Worm (Caenorhabditis elegans): ENCODE data around the gene col-78.

Gene col-78

ce11 chrII:9130339-9130738, 22.0 kb upstream of the col-78 start:
- TF ChIP-seq nhr-67 (tag; optimal IDR thresholded peaks at IDR 0.05) (no peak), elt-2 (tag; optimal IDR thresholded peaks at IDR 0.05) (no peak), ceh-82 (tag; optimal IDR thresholded peaks at IDR 0.05) (no peak), elt-3 (tag; optimal IDR thresholded peaks at IDR 0.05) (no peak), egl-5 (tag; optimal IDR thresholded peaks at IDR 0.05) (no peak), nhr-11 (tag; optimal IDR thresholded peaks at IDR 0.05) (peak; percentile 23), fos-1 (tag; optimal IDR thresholded peaks at IDR 0.05) (no peak), mdl-1 (tag; optimal IDR thresholded peaks at IDR 0.05) (no peak), ceh-28 (tag; optimal IDR thresholded peaks at IDR 0.05) (no peak), tbx-2 (tag; optimal IDR thresholded peaks at IDR 0.05) (no peak), nhr-28 (tag; optimal IDR thresholded peaks at IDR 0.05) (no peak), R02D3.7 (tag; optimal IDR thresholded peaks at IDR 0.05) (no peak), egl-27 (tag; optimal IDR thresholded peaks at IDR 0.05) (no peak), unc-62 (GFP tag; optimal IDR thresholded peaks at IDR 0.05) (no peak), nhr-25 (tag; optimal IDR thresholded peaks at IDR 0.05) (peak; percentile 49), nhr-237 (tag; optimal IDR thresholded peaks at IDR 0.05) (no peak)

- TF ChIP-seq sea-2 (GFP tag; optimal IDR thresholded peaks at IDR 0.05) = no peak
- TF ChIP-seq lsy-12 (tag; optimal IDR thresholded peaks at IDR 0.05) = no peak
- no peak for TF ChIP-seq egl-5 (tag; optimal IDR thresholded peaks at IDR 0.05)
- TF ChIP-seq nfya-1 (tag; optimal IDR thresholded peaks at IDR 0.05; ENCODE audit: insufficient read depth) = no peak
- TF ChIP-seq tbx-2 (tag; optimal IDR thresholded peaks at IDR 0.05) = no peak
- TF ChIP-seq nhr-43 (tag; optimal IDR thresholded peaks at IDR 0.05; ENCODE audit: poor library complexity, severe bottlenecking) = no peak
- TF ChIP-seq pha-4 (tag; optimal IDR thresholded peaks at IDR 0.05) = no peak
- no peak for TF ChIP-seq elt-2 (tag; optimal IDR thresholded peaks at IDR 0.05)
Observed at ce11 chrII:9131363-9131762, 21.0 kb upstream of the col-78 start, which contains the start of gene C16D2.1. Gene C16D2.1, plus strand, starts transcription at chrII:9131663.

DNA sequence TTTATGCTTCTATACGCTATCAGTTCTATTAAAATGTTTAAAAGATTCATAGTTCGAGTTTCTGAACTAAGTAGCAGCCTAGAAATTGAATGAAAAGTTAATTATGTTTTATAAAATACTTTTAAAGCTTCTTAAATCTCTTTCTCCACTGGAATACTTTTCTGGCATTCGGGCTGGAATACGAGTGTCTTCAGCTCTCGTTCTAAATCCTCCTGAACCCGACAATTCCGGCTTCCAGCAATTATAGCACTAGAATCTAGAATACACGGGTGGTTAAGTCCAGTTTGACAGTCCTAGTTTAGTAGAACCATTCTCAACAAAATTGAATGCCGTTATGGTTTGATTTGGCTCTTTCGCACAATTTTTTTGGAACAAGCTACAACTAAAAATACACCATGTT, 20.0 kb upstream of the col-78 start:
- TF ChIP-seq nhr-28 (tag; optimal IDR thresholded peaks at IDR 0.05) (no peak), lsy-12 (tag; optimal IDR thresholded peaks at IDR 0.05) (peak; percentile 62), nhr-43 (tag; optimal IDR thresholded peaks at IDR 0.05; ENCODE audit: poor library complexity, severe bottlenecking) (peak; percentile 12), ceh-28 (tag; optimal IDR thresholded peaks at IDR 0.05) (peak; percentile 14)

DNA sequence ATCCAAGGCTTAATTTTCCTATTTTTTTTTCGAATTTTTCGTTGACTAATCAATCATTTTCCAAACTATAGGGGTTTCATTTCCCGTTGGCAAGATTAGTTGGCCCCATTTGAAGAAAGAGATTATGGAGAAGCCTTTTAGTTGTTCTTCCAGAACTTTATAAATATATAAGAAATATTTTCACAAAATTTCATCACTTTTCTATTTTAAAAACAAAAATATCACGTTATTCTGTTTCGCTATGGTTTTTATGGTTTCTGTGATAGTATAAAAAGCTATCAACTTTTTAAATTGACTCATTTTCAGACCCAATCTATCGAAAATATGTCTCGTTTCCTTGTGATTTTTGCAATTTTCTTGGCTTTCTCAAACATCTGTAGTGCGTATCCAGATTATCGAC, 16.5 kb upstream of the col-78 start, which contains the start of gene nlp-78:
Gene nlp-78, plus strand, starts transcription at position 301 of the 400 bp plus-strand sequence.
- no peak for TF ChIP-seq egl-27 (tag; optimal IDR thresholded peaks at IDR 0.05)
- TF ChIP-seq ztf-4 (tag; optimal IDR thresholded peaks at IDR 0.05) = no peak
- TF ChIP-seq ztf-11 (tag; optimal IDR thresholded peaks at IDR 0.05) = no peak
- TF ChIP-seq nhr-25 (tag; optimal IDR thresholded peaks at IDR 0.05) = no peak
- no peak for TF ChIP-seq pha-4 (tag; optimal IDR thresholded peaks at IDR 0.05)
- no peak for TF ChIP-seq nfya-1 (tag; optimal IDR thresholded peaks at IDR 0.05; ENCODE audit: insufficient read depth)
- no peak for TF ChIP-seq ZK546.5 (tag; optimal IDR thresholded peaks at IDR 0.05)
- no peak for TF ChIP-seq elt-1 (tag; optimal IDR thresholded peaks at IDR 0.05)
- no peak for TF ChIP-seq fkh-2 (tag; optimal IDR thresholded peaks at IDR 0.05)
- TF ChIP-seq skn-1 (tag; optimal IDR thresholded peaks at IDR 0.05) = no peak

DNA sequence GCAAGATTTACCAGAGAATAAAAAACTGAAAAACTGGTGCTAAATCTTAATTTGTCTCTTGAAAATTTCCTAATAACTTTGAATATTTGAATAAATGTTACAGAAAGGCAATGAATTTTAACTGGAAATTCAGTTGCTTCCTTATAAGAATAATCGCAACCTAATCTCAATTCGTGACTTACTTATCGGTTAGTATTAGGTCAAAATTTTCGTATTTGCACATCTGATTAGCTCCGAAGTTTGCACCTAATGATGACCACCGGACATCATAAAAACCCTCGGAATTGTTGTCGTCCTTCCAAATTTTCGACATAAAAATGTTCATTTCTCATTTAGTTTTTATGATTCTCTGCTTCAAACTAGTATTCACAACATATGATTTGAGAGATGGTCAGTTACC, 14.5 kb upstream of the col-78 start, which contains the start of gene C16D2.3:
Gene C16D2.3, plus strand, starts transcription at position 301 of the 400 bp plus-strand sequence.
- TF ChIP-seq sea-2 (GFP tag; optimal IDR thresholded peaks at IDR 0.05) = no peak
- TF ChIP-seq egl-5 (tag; optimal IDR thresholded peaks at IDR 0.05) = no peak
- TF ChIP-seq ceh-82 (tag; optimal IDR thresholded peaks at IDR 0.05) = no peak

DNA sequence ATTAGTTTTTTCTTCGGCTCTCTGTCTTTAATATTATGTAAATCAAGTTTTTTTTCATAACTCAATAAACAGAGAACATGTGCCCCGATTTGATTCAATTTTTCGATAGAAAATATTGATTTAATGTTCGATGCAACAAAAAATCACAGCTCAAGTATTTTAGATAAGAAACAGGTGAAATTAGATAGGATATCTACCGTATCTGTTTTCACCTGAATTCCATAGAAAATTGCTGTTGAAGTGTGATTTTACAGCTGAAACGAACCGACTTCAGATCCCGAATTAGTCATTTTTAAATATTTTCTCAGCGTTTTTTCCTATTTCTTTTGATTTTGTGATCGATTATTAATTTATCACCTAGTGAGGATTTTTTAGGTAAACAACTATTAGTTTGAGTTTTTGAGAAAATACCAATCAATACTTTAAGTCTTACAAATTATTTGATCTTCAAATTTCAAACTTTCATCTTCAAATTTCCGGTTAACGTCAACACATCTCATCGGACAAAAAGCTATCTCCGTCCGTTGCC, 13.1 kb upstream of the col-78 start, which contains the start of gene Y9C2UA.1:
Gene Y9C2UA.1, plus strand, starts transcription at position 479 of the 529 bp plus-strand sequence.
- TF ChIP-seq ZK546.5 (tag; optimal IDR thresholded peaks at IDR 0.05) = no peak
- TF ChIP-seq nhr-12 (tag; optimal IDR thresholded peaks at IDR 0.05) = no peak

- no peak for TF ChIP-seq pqm-1 (tag; optimal IDR thresholded peaks at IDR 0.05)
- no peak for TF ChIP-seq aly-2 (tag; optimal IDR thresholded peaks at IDR 0.05)
- TF ChIP-seq unc-62 (GFP tag; optimal IDR thresholded peaks at IDR 0.05) = no peak
- no peak for TF ChIP-seq nhr-43 (tag; optimal IDR thresholded peaks at IDR 0.05; ENCODE audit: poor library complexity, severe bottlenecking)
- TF ChIP-seq snpc-4 (tag; optimal IDR thresholded peaks at IDR 0.05) = no peak
- no peak for TF ChIP-seq fkh-2 (tag; optimal IDR thresholded peaks at IDR 0.05)
- TF ChIP-seq ama-1 (optimal IDR thresholded peaks at IDR 0.05) = no peak
- TF ChIP-seq mdl-1 (tag; optimal IDR thresholded peaks at IDR 0.05) = no peak
- no peak for TF ChIP-seq fkh-10 (GFP tag; optimal IDR thresholded peaks at IDR 0.05)
- no peak for TF ChIP-seq sea-2 (GFP tag; optimal IDR thresholded peaks at IDR 0.05)
- no peak for TF ChIP-seq ztf-11 (tag; optimal IDR thresholded peaks at IDR 0.05)
- TF ChIP-seq tbx-2 (tag; optimal IDR thresholded peaks at IDR 0.05) = no peak
- no peak for TF ChIP-seq ceh-9 (tag; optimal IDR thresholded peaks at IDR 0.05)
- no peak for TF ChIP-seq ceh-16 (tag; optimal IDR thresholded peaks at IDR 0.05)
- TF ChIP-seq eor-1 (tag; optimal IDR thresholded peaks at IDR 0.05) = no peak
Observed at ce11 chrII:9141110-9141509, 11.2 kb upstream of the col-78 start.
